Worm (Caenorhabditis elegans) whole organism, L2 larva: ENCODE measurements around the gene swsn-4.

Experiments used
- C34F6.9 ChIP-seq: fragments of 150-350 bp; optimal IDR thresholded peaks from 2 replicates; lab custom pipeline; 2014; ENCODE audit warnings: missing biosample characterization, missing genetic modification characterization
- F13H6.1 ChIP-seq: sonication (generic microtip); optimal IDR thresholded peaks from 2 replicates; lab custom pipeline; 2016; ENCODE audit warnings: missing genetic modification characterization, missing compliant biosample characterization
- R02D3.7 ChIP-seq: fragments of 150-350 bp; optimal IDR thresholded peaks from 2 replicates; lab custom pipeline; 2014; ENCODE audit warnings: missing biosample characterization, missing genetic modification characterization
- ZK546.5 ChIP-seq: sonication (generic microtip); optimal IDR thresholded peaks from 2 replicates; lab custom pipeline; 2017; ENCODE audit warnings: missing biosample characterization, missing genetic modification characterization
- alr-1 ChIP-seq: fragments of 150-350 bp; optimal IDR thresholded peaks from 2 replicates; lab custom pipeline; 2014; ENCODE audit warnings: missing biosample characterization, missing genetic modification characterization
- aly-2 ChIP-seq: fragments of 150-350 bp; optimal IDR thresholded peaks from 2 replicates; lab custom pipeline; 2014; ENCODE audit warnings: missing biosample characterization, missing genetic modification characterization
- ama-1 ChIP-seq: fragments of 150-350 bp; optimal IDR thresholded peaks from 2 replicates; lab custom pipeline; 2018; ENCODE audit warnings: inconsistent platforms
- blmp-1 ChIP-seq: sonication (generic microtip); optimal IDR thresholded peaks from 2 replicates; lab custom pipeline; 2017; ENCODE audit warnings: missing genetic modification characterization, mild to moderate bottlenecking, missing compliant biosample characterization, antibody characterized with exemption, moderate library complexity; ENCODE audit not compliant: insufficient read depth
- ceh-16 ChIP-seq: fragments of 150-350 bp; optimal IDR thresholded peaks from 2 replicates; lab custom pipeline; 2014; ENCODE audit warnings: missing biosample characterization, missing genetic modification characterization
- ceh-82 ChIP-seq: fragments of 150-350 bp; optimal IDR thresholded peaks from 2 replicates; lab custom pipeline; 2014; ENCODE audit warnings: missing biosample characterization, missing genetic modification characterization
- crh-2 ChIP-seq: sonication (generic microtip); optimal IDR thresholded peaks from 2 replicates; lab custom pipeline; 2017; ENCODE audit warnings: missing biosample characterization, missing genetic modification characterization
- egl-27 ChIP-seq: sonication (generic microtip); optimal IDR thresholded peaks from 3 replicates; lab custom pipeline; 2017; ENCODE audit warnings: missing biosample characterization, missing genetic modification reagents, missing genetic modification characterization
- elt-1 ChIP-seq: fragments of 150-350 bp; optimal IDR thresholded peaks from 2 replicates; lab custom pipeline; 2014; ENCODE audit warnings: missing biosample characterization, missing genetic modification characterization
- elt-3 ChIP-seq: sonication (generic microtip); optimal IDR thresholded peaks from 2 replicates; lab custom pipeline; 2017; ENCODE audit warnings: missing biosample characterization, missing genetic modification characterization
- fos-1 ChIP-seq: fragments of 150-350 bp; optimal IDR thresholded peaks from 2 replicates; lab custom pipeline; 2014; ENCODE audit warnings: missing biosample characterization, missing genetic modification characterization
- gmeb-1 ChIP-seq: fragments of 150-350 bp; optimal IDR thresholded peaks from 2 replicates; lab custom pipeline; 2014; ENCODE audit warnings: missing biosample characterization, missing genetic modification characterization
- lin-11 ChIP-seq: fragments of 150-350 bp; sonication (generic microtip); optimal IDR thresholded peaks from 2 replicates; lab custom pipeline; 2014; ENCODE audit warnings: missing biosample characterization, missing genetic modification characterization, inconsistent platforms, mixed read lengths
- lin-13 ChIP-seq: fragments of 150-350 bp; optimal IDR thresholded peaks from 2 replicates; lab custom pipeline; 2014; ENCODE audit warnings: missing biosample characterization, missing genetic modification reagents, missing genetic modification characterization
- lsy-2 ChIP-seq, 2 experiments: fragments of 150-350 bp in 1 of 2; sonication (generic microtip) in 1 of 2; optimal IDR thresholded peaks; 2 replicates each; lab custom pipeline; 2014 to 2017; ENCODE audit warnings: missing biosample characterization in 2 of 2, missing genetic modification characterization in 2 of 2
- mab-5 ChIP-seq: fragments of 150-350 bp; optimal IDR thresholded peaks from 2 replicates; lab custom pipeline; 2014; ENCODE audit warnings: missing biosample characterization, missing genetic modification characterization
- mbf-1 ChIP-seq: sonication (generic microtip); optimal IDR thresholded peaks from 2 replicates; lab custom pipeline; 2017; ENCODE audit warnings: missing biosample characterization, missing genetic modification characterization
- mdl-1 ChIP-seq, 2 experiments: fragments of 150-350 bp in 1 of 2; sonication (generic microtip) in 1 of 2; optimal IDR thresholded peaks; 2 replicates each; lab custom pipeline; 2017; ENCODE audit warnings: missing biosample characterization in 2 of 2, missing genetic modification characterization in 2 of 2
- nhr-10 ChIP-seq: sonication (generic microtip); optimal IDR thresholded peaks from 2 replicates; lab custom pipeline; 2017; ENCODE audit warnings: missing biosample characterization, missing genetic modification characterization
- nhr-12 ChIP-seq: fragments of 150-350 bp; optimal IDR thresholded peaks from 2 replicates; lab custom pipeline; 2014; ENCODE audit warnings: missing biosample characterization, missing genetic modification characterization
- nhr-129 ChIP-seq: fragments of 150-350 bp; optimal IDR thresholded peaks from 2 replicates; lab custom pipeline; 2014; ENCODE audit warnings: missing biosample characterization, missing genetic modification characterization
- nhr-21 ChIP-seq: fragments of 150-350 bp; optimal IDR thresholded peaks from 2 replicates; lab custom pipeline; 2014; ENCODE audit warnings: missing biosample characterization, missing genetic modification characterization
- nhr-237 ChIP-seq: fragments of 150-350 bp; optimal IDR thresholded peaks from 2 replicates; lab custom pipeline; 2014; ENCODE audit warnings: missing biosample characterization, missing genetic modification characterization
- nhr-25 ChIP-seq: fragments of 150-350 bp; sonication (generic microtip); optimal IDR thresholded peaks from 3 replicates; lab custom pipeline; 2014; ENCODE audit warnings: missing biosample characterization, missing genetic modification characterization
- nhr-77 ChIP-seq: fragments of 150-350 bp; optimal IDR thresholded peaks from 2 replicates; lab custom pipeline; 2014; ENCODE audit warnings: missing biosample characterization, missing genetic modification characterization
- peb-1 ChIP-seq: fragments of 150-350 bp; optimal IDR thresholded peaks from 2 replicates; lab custom pipeline; 2014; ENCODE audit warnings: missing biosample characterization, missing genetic modification characterization
- sem-4 ChIP-seq: fragments of 150-350 bp; optimal IDR thresholded peaks from 2 replicates; lab custom pipeline; 2014; ENCODE audit warnings: missing biosample characterization, missing genetic modification reagents, missing genetic modification characterization
- skn-1 ChIP-seq: sonication (generic microtip); optimal IDR thresholded peaks from 2 replicates; lab custom pipeline; 2017; ENCODE audit warnings: missing biosample characterization, missing genetic modification characterization
- sma-3 ChIP-seq: sonication (generic microtip); optimal IDR thresholded peaks from 2 replicates; lab custom pipeline; 2016; ENCODE audit warnings: missing genetic modification reagents, missing genetic modification characterization, missing compliant biosample characterization
- sma-9 ChIP-seq, 2 experiments: fragments of 150-350 bp in 1 of 2; sonication (generic microtip) in 1 of 2; optimal IDR thresholded peaks; 2 replicates each; lab custom pipeline; 2014 to 2016; ENCODE audit warnings: missing genetic modification characterization in 2 of 2, mild to moderate bottlenecking in 1 of 2, missing biosample characterization in 1 of 2, missing compliant biosample characterization in 1 of 2, missing genetic modification reagents in 1 of 2, moderate library complexity in 1 of 2
- unc-55 ChIP-seq: fragments of 150-350 bp; sonication (generic microtip); optimal IDR thresholded peaks from 3 replicates; lab custom pipeline; 2014; ENCODE audit warnings: missing biosample characterization, missing genetic modification reagents, missing genetic modification characterization
- unc-62 ChIP-seq: fragments of 150-350 bp; optimal IDR thresholded peaks from 2 replicates; lab custom pipeline; 2014; ENCODE audit warnings: missing biosample characterization, missing genetic modification reagents, missing genetic modification characterization
- ztf-1 ChIP-seq: fragments of 200-800 bp; sonication (Bioruptor generic); conservative IDR thresholded peaks from 2 replicates; pipeline ENCODE4 v1.3.6; 2022; ENCODE audit warnings: missing genetic modification characterization, missing compliant biosample characterization
- ztf-11 ChIP-seq: sonication (generic microtip); optimal IDR thresholded peaks from 2 replicates; lab custom pipeline; 2017; ENCODE audit warnings: missing biosample characterization, missing genetic modification characterization
- ztf-4 ChIP-seq: fragments of 150-350 bp; optimal IDR thresholded peaks from 2 replicates; lab custom pipeline; 2014; ENCODE audit warnings: missing biosample characterization, missing genetic modification characterization

The swsn-4 gene

DNA sequence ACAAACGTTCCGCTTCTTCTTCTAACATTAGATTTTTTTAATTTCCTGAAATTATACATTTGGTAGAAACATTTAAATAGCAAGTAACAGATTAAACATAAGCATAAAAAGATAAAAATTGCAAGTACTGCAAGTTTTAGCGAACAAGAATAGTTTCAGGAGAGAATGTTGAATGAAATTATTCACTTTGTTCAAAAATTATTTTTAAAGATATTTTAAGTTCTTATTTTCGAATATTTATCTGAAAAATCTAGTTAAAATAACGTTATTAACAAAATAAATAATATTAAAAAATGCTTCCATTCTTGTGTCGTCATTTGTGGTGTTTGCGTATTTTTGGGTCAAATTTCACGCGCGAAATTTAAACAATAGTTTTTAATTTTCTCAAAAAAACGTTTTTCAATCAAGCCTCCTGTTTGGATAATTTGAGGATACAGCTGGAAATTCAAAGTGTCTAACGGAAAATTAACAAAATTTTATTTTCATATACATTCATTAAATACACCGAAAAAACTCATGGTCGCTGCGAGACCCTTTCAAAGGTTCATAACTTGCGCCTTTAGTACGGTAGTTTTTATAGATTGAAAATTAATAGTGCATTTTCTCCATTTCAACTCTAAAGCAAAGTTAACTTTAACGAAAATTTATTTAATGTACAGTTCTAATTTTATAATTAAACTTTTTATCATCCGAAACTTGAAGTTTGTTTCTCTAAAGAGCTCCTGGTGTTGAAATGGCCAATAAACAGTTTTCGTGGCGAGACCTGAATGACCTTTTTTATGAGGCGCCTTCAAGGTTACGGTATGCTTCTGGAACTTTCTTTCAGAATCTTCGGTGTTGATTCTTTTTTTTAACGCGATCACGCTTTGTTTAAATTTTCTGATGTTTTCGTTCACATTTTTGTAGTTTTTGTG is 16.7 kb downstream of the swsn-4 start, which contains the start of gene skih-2 (continued):
- TF ChIP-seq ztf-4 (tag; lab: Kevin White, UChicago) (no peak), blmp-1 (no peak), aly-2 (tag; lab: Kevin White, UChicago) (no peak), sma-9 (GFP tag; optimal IDR thresholded peaks at IDR 0.05; lab: Kevin White, UChicago) (no peak), sma-9 (tag; optimal IDR thresholded peaks at IDR 0.05; lab: Kevin White, UChicago) (no peak), ceh-16 (tag; lab: Kevin White, UChicago) (no peak), mbf-1 (no peak), unc-55 (peak; percentile 78), fos-1 (tag; lab: Kevin White, UChicago) (no peak), crh-2 (peak; percentile 6), unc-62 (GFP tag; lab: Kevin White, UChicago) (no peak), mab-5 (no peak), sma-3 (no peak), ama-1 (no peak), C34F6.9 (tag; lab: Kevin White, UChicago) (peak; percentile 79)

DNA sequence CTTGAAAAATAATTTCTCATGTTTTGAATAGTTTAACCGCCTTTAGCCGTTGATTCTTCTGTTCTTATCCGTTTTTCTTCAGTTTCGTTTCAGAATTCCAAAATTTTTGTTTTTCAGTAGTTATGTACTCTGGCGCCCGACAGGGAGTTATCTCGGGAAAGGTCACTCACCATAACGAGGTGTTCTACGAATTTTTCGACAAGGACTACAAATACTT is 17.3 kb downstream of the swsn-4 start, which contains the start of gene F01G4.4:
TSS of gene F01G4.4 (plus strand) at position 118 of the 217 bp plus-strand sequence.
- TF ChIP-seq F13H6.1 (tag; lab: Kevin White, UChicago) (no peak), unc-55 (no peak), fos-1 (tag; lab: Kevin White, UChicago) (no peak), aly-2 (tag; lab: Kevin White, UChicago) (no peak), gmeb-1 (tag; lab: Kevin White, UChicago) (no peak), mbf-1 (no peak), R02D3.7 (tag; lab: Kevin White, UChicago) (no peak), blmp-1 (no peak), alr-1 (tag; lab: Kevin White, UChicago) (no peak), ZK546.5 (tag; lab: Kevin White, UChicago) (no peak)
- TF ChIP-seq, all 48 proteins: peak for 0

DNA sequence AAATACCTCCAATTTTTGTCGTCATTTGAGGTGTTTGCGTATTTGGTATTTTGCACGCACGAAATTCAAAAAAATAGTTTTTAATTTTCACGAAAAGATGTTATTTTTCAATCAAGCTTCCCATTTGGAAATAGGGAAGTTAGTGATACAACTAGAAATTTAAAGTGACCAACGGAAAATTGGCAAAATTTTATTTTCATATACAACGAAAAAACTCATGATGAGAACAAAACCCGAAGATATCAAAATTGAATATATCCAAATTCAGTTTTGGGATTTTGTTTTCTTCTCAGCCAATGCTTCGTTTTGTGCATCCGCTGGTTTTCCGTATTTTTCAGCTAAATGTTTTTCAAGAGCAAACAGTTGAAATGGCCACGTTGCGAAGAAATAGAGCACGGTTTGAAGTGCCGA is 20.1 kb downstream of the swsn-4 start:
- TF ChIP-seq aly-2 (tag; lab: Kevin White, UChicago) = no peak
- TF ChIP-seq lin-13 (GFP tag; lab: Kevin White, UChicago) = no peak
- TF ChIP-seq peb-1 = no peak
- no peak for TF ChIP-seq nhr-129 (tag; lab: Kevin White, UChicago)
- TF ChIP-seq skn-1 (tag; lab: Kevin White, UChicago) = no peak
- TF ChIP-seq ama-1 = no peak
- no peak for TF ChIP-seq mdl-1 (tag; optimal IDR thresholded peaks at IDR 0.05; lab: Kevin White, UChicago)
- TF ChIP-seq nhr-237 (tag; lab: Kevin White, UChicago) = no peak
- no peak for TF ChIP-seq fos-1 (tag; lab: Kevin White, UChicago)
- TF ChIP-seq nhr-25 = no peak
- TF ChIP-seq ztf-1 (GFP tag; lab: Robert Waterston, UW) = no peak
- no peak for TF ChIP-seq nhr-21 (tag; lab: Kevin White, UChicago)
- no peak for TF ChIP-seq elt-3 (tag; lab: Kevin White, UChicago)
- TF ChIP-seq ZK546.5 (tag; lab: Kevin White, UChicago) = no peak

DNA sequence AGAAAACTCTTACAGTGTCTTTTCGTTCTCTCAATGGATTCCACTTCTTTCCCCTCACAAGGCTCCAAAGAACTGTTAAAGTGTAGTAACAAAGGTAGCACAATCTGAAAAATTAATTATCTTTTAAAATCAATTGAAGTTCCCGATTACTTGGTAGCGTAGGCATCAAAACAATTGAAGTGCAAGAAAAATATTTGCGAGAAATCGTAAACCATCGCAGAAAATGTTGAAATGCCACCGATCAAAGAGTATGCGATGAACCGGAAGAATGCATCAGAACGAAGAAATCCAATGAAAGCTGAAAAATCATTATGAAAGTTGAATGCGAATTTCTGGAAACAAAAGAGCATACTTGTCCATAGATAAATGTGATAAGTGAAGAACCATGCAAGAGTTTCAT is 20.7 kb downstream of the swsn-4 start:
- TF ChIP-seq F13H6.1 (tag; lab: Kevin White, UChicago) (no peak), gmeb-1 (tag; lab: Kevin White, UChicago) (no peak), egl-27 (tag; lab: Kevin White, UChicago) (no peak), lin-13 (GFP tag; lab: Kevin White, UChicago) (no peak)
- TF ChIP-seq, all 48 proteins: peak for 0

DNA sequence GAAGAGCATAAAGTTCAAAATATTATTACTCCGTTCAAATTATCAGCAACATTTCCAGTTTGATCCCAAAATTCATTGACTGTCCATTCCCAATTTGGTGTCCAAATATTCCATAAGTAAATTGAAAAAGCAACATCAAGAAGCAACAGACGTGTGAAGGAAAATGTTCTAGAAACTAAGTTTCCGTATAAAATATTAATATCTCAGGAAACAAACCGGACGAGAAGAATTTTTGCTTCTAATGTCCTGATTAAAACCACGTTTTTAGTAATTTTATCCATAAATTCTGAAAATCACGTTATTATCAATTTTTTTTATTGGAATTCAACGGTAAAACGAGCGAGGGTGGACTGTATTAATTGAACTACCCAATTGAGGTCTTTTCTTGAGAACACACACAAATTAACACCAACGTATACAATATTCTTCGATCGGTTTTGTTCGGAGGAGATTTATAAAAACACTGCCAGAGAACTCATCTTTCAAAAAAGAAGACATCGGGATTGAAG is 21.2 kb downstream of the swsn-4 start, which contains the start of gene pigq-1:
TSS of gene pigq-1 (minus strand) at position 286 of the 509 bp plus-strand sequence.
- TF ChIP-seq elt-1 (tag; lab: Kevin White, UChicago) = no peak
- TF ChIP-seq sma-9 (GFP tag; optimal IDR thresholded peaks at IDR 0.05; lab: Kevin White, UChicago) = no peak
- TF ChIP-seq sma-9 (tag; optimal IDR thresholded peaks at IDR 0.05; lab: Kevin White, UChicago) = no peak
- no peak for TF ChIP-seq fos-1 (tag; lab: Kevin White, UChicago)
- no peak for TF ChIP-seq lin-11
- TF ChIP-seq mab-5 = no peak
- no peak for TF ChIP-seq mbf-1
- TF ChIP-seq aly-2 (tag; lab: Kevin White, UChicago) = no peak
- peak in 1 of 2 experiments; percentile 64 for TF ChIP-seq lsy-2 (tag; optimal IDR thresholded peaks at IDR 0.05; lab: Kevin White, UChicago)
- no peak for TF ChIP-seq ceh-82 (tag; lab: Kevin White, UChicago)
- TF ChIP-seq ztf-4 (tag; lab: Kevin White, UChicago) = peak; percentile 23
- TF ChIP-seq nhr-25 = peak; percentile 46
- no peak for TF ChIP-seq nhr-12
- no peak for TF ChIP-seq C34F6.9 (tag; lab: Kevin White, UChicago)
- no peak for TF ChIP-seq nhr-77 (tag; lab: Kevin White, UChicago)
- TF ChIP-seq peb-1 = no peak
- no peak for TF ChIP-seq egl-27 (tag; lab: Kevin White, UChicago)
- TF ChIP-seq lin-13 (GFP tag; lab: Kevin White, UChicago) = peak; percentile 45
- TF ChIP-seq ztf-1 (GFP tag; lab: Robert Waterston, UW) = no peak
- no peak for TF ChIP-seq gmeb-1 (tag; lab: Kevin White, UChicago)
- TF ChIP-seq ZK546.5 (tag; lab: Kevin White, UChicago) = peak; percentile 20
- TF ChIP-seq sma-3 = peak; percentile 46
- TF ChIP-seq nhr-21 (tag; lab: Kevin White, UChicago) = peak; percentile 55
- TF ChIP-seq nhr-129 (tag; lab: Kevin White, UChicago) = no peak
- no peak for TF ChIP-seq nhr-10 (tag; lab: Kevin White, UChicago)
- TF ChIP-seq ama-1 = peak; percentile 14
- no peak for TF ChIP-seq ztf-11 (tag; lab: Kevin White, UChicago)
- peak; percentile 21 for TF ChIP-seq sem-4 (tag; lab: Kevin White, UChicago)
- TF ChIP-seq F13H6.1 (tag; lab: Kevin White, UChicago) = peak; percentile 5
- peak; percentile 57 for TF ChIP-seq crh-2
